Fruit fly (Drosophila melanogaster) S2 (cell line): Measurements from ENCODE around the gene CG13043.

Experiments
- CG8478 ChIP-seq: fragments of >200 bp; optimal IDR thresholded peaks from 2 replicates; lab custom pipeline; 2018
- CTCF ChIP-seq, 2 experiments: fragments of >200 bp; optimal IDR thresholded peaks; 2 replicates each; lab custom pipeline; 2018

DNA sequence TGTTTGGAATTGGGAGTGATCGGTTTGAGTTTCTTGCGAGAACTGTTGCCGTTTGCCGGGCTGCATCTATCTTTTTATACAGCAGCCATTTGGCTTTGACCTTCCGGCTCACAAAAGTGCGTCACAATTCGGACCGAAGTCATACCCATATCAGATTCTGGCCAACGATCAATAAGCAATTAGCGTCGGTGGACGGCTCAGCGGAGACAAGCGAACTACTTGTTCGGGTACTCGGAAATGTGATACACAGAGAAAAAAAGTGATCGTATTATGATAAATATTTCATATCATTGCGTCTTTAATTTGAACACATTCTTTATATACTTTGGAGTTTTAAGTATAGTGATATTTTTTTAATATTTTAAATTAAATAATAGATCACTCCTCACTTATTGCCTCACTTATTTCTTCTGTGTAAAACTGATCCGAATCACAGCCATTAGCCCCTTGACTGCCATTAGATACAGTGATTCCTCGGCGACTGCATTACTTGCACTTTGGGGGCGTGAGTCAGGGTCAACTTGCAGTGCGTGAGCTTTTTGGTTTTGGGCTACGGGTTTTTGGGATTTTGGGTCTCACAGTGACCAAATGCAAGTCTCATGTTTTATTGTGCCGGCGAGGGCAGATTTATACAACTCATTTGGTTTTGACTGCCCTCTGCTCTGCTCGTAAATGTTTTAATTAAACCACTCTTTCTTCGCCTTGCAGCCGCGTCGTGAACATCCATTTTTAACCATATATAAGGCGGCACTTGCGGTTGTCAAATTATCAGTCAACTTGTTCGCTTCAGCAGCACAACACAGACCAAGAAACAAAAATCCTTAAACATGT lies at the start of gene CG13043, which contains the start of gene CG13063:
- TF ChIP-seq CTCF (optimal IDR thresholded peaks at IDR 0.05; lab: Kevin White, UChicago) (no peak), CG8478 (no peak)
